Fruit fly (Drosophila melanogaster) whole organism, prepupa: ENCODE data around the gene RpS19a.

ENCODE experiments used
- Blimp-1 ChIP-seq: fragments of 200-800 bp; sonication (Bioruptor generic); optimal IDR thresholded peaks from 3 replicates; lab custom pipeline; 2017; ENCODE audit warnings: missing biosample characterization, missing genetic modification characterization, mild to moderate bottlenecking, moderate library complexity, missing genetic modification reagents
- CG10669 ChIP-seq: fragments of 200-800 bp; sonication (Bioruptor generic); optimal IDR thresholded peaks from 3 replicates; lab custom pipeline; 2018; ENCODE audit warnings: missing biosample characterization, mild to moderate bottlenecking, missing genetic modification characterization, moderate library complexity
- CG11294 ChIP-seq: fragments of 200-800 bp; sonication (Bioruptor generic); IDR thresholded peaks from 2 replicates; pipeline ENCODE4 v1.3.6; 2022; ENCODE audit warnings: missing biosample characterization, missing genetic modification characterization
- CG11902 ChIP-seq: fragments of 200-800 bp; sonication (Bioruptor generic); optimal IDR thresholded peaks from 3 replicates; lab custom pipeline; 2016; ENCODE audit warnings: missing biosample characterization, missing genetic modification characterization
- CG15336 ChIP-seq: fragments of 200-800 bp; sonication (Bioruptor generic); IDR thresholded peaks from 2 replicates; pipeline ENCODE4 v1.3.6; 2022; ENCODE audit warnings: missing biosample characterization, missing genetic modification characterization
- CG31627 ChIP-seq: fragments of 200-800 bp; sonication (Bioruptor generic); optimal IDR thresholded peaks from 3 replicates; lab custom pipeline; 2016; ENCODE audit warnings: missing biosample characterization, missing genetic modification characterization
- CG32006 ChIP-seq: fragments of 200-800 bp; sonication (Bioruptor generic); optimal IDR thresholded peaks from 3 replicates; lab custom pipeline; 2017; ENCODE audit warnings: missing biosample characterization, mild to moderate bottlenecking, missing genetic modification characterization
- CG34406 ChIP-seq: fragments of 200-800 bp; sonication (Bioruptor generic); optimal IDR thresholded peaks from 3 replicates; lab custom pipeline; 2016; ENCODE audit warnings: missing biosample characterization, missing genetic modification characterization
- CG3919 ChIP-seq: fragments of 200-800 bp; sonication (Bioruptor generic); optimal IDR thresholded peaks from 3 replicates; lab custom pipeline; 2016; ENCODE audit warnings: missing biosample characterization, missing genetic modification characterization
- CG4318 ChIP-seq: fragments of 200-800 bp; sonication (Bioruptor generic); optimal IDR thresholded peaks from 3 replicates; lab custom pipeline; 2017; ENCODE audit warnings: missing biosample characterization, mild to moderate bottlenecking, missing genetic modification characterization
- CG6276 ChIP-seq: fragments of 200-800 bp; sonication (Bioruptor generic); optimal IDR thresholded peaks from 2 replicates; lab custom pipeline; 2017; ENCODE audit warnings: missing biosample characterization, mild to moderate bottlenecking, missing genetic modification characterization
- CG8119 ChIP-seq: fragments of 200-800 bp; sonication (Bioruptor generic); IDR thresholded peaks from 3 replicates; pipeline ENCODE4 v1.3.6; 2022; ENCODE audit warnings: missing biosample characterization, missing genetic modification characterization
- CG9139 ChIP-seq: fragments of 200-800 bp; sonication (Bioruptor generic); optimal IDR thresholded peaks from 3 replicates; lab custom pipeline; 2017; ENCODE audit warnings: missing biosample characterization, mild to moderate bottlenecking, missing genetic modification characterization
- Eip78C ChIP-seq: fragments of 200-800 bp; sonication (Bioruptor generic); peaks from one replicate; lab custom pipeline; 2016; ENCODE audit warnings: missing biosample characterization, missing genetic modification characterization
- Gug ChIP-seq: fragments of 200-800 bp; sonication (Bioruptor generic); IDR thresholded peaks from 2 replicates; pipeline ENCODE4 v1.3.6; 2022; ENCODE audit warnings: missing biosample characterization, missing genetic modification characterization
- Hr38 ChIP-seq: sonication (Bioruptor generic); optimal IDR thresholded peaks from 2 replicates; lab custom pipeline; 2016; ENCODE audit warnings: missing biosample characterization, missing genetic modification characterization
- Hr39 ChIP-seq: fragments of 200-800 bp; sonication (Bioruptor generic); optimal IDR thresholded peaks from 2 replicates; lab custom pipeline; 2016; ENCODE audit warnings: missing biosample characterization, missing genetic modification characterization
- Hr4 ChIP-seq: fragments of 200-800 bp; sonication (Bioruptor generic); optimal IDR thresholded peaks from 3 replicates; lab custom pipeline; 2016; ENCODE audit warnings: missing biosample characterization, missing genetic modification characterization
- Lpt ChIP-seq: fragments of 200-800 bp; sonication (Bioruptor generic); optimal IDR thresholded peaks from 3 replicates; lab custom pipeline; 2016; ENCODE audit warnings: missing biosample characterization, missing genetic modification characterization
- Met ChIP-seq: fragments of 200-800 bp; sonication (Bioruptor generic); optimal IDR thresholded peaks from 3 replicates; lab custom pipeline; 2016; ENCODE audit warnings: missing biosample characterization, missing genetic modification characterization
- OdsH ChIP-seq: fragments of 200-800 bp; sonication (Bioruptor generic); optimal IDR thresholded peaks from 3 replicates; lab custom pipeline; 2016; ENCODE audit warnings: missing biosample characterization, missing genetic modification characterization
- Smox ChIP-seq: fragments of 200-800 bp; sonication (Bioruptor generic); optimal IDR thresholded peaks from 3 replicates; lab custom pipeline; 2016; ENCODE audit warnings: missing biosample characterization, missing genetic modification characterization
- Sox102F ChIP-seq: fragments of 200-800 bp; sonication (Bioruptor generic); optimal IDR thresholded peaks from 2 replicates; lab custom pipeline; 2016; ENCODE audit warnings: missing biosample characterization, mild to moderate bottlenecking, missing genetic modification characterization
- Sox14 ChIP-seq: fragments of 200-800 bp; sonication (Bioruptor generic); optimal IDR thresholded peaks from 3 replicates; lab custom pipeline; 2016; ENCODE audit warnings: missing biosample characterization, missing genetic modification characterization
- Sox15 ChIP-seq: fragments of 200-800 bp; sonication (Bioruptor generic); optimal IDR thresholded peaks from 3 replicates; lab custom pipeline; 2016; ENCODE audit warnings: missing biosample characterization, missing genetic modification characterization
- achi ChIP-seq: fragments of 200-800 bp; sonication (Bioruptor generic); optimal IDR thresholded peaks from 3 replicates; lab custom pipeline; 2016; ENCODE audit warnings: missing biosample characterization, missing genetic modification characterization
- cyc ChIP-seq: fragments of 200-800 bp; sonication (Bioruptor generic); optimal IDR thresholded peaks from 3 replicates; lab custom pipeline; 2016; ENCODE audit warnings: missing biosample characterization, missing genetic modification characterization
- dac ChIP-seq: fragments of 200-800 bp; sonication (Bioruptor generic); optimal IDR thresholded peaks from 2 replicates; lab custom pipeline; 2017; ENCODE audit warnings: missing biosample characterization, mild to moderate bottlenecking, missing genetic modification characterization
- dsx ChIP-seq: fragments of 200-800 bp; optimal IDR thresholded peaks from 3 replicates; lab custom pipeline; 2019; ENCODE audit warnings: missing biosample characterization, mild to moderate bottlenecking, missing genetic modification characterization, moderate library complexity; ENCODE audit not compliant: poor library complexity, severe bottlenecking
- eg ChIP-seq: fragments of 200-800 bp; sonication (Bioruptor generic); IDR thresholded peaks from 3 replicates; pipeline ENCODE4 v1.3.6; 2022; ENCODE audit warnings: missing biosample characterization, missing genetic modification characterization
- esn ChIP-seq: fragments of 200-800 bp; sonication (Bioruptor generic); optimal IDR thresholded peaks from 2 replicates; lab custom pipeline; 2016; ENCODE audit warnings: missing biosample characterization, mild to moderate bottlenecking, missing genetic modification characterization, moderate library complexity
- fd59A ChIP-seq: fragments of 200-800 bp; sonication (Bioruptor generic); optimal IDR thresholded peaks from 2 replicates; lab custom pipeline; 2017; ENCODE audit warnings: missing biosample characterization, mild to moderate bottlenecking, missing genetic modification characterization, missing genetic modification reagents
- fkh ChIP-seq: fragments of 200-800 bp; sonication (Bioruptor generic); optimal IDR thresholded peaks from 3 replicates; lab custom pipeline; 2017; ENCODE audit warnings: missing biosample characterization, mild to moderate bottlenecking, missing genetic modification characterization, moderate library complexity
- lz ChIP-seq: fragments of 200-800 bp; sonication (Bioruptor generic); optimal IDR thresholded peaks from 3 replicates; lab custom pipeline; 2016; ENCODE audit warnings: missing biosample characterization, missing genetic modification characterization
- pdm3 ChIP-seq: fragments of 200-800 bp; sonication (Bioruptor generic); optimal IDR thresholded peaks from 3 replicates; lab custom pipeline; 2016; ENCODE audit warnings: missing biosample characterization, missing genetic modification characterization
- salr ChIP-seq, 2 experiments: fragments of 200-800 bp; sonication (Bioruptor generic); optimal IDR thresholded peaks; 3 replicates each; lab custom pipeline; 2016 to 2018; ENCODE audit warnings: missing biosample characterization in 2 of 2, missing genetic modification characterization in 2 of 2, mild to moderate bottlenecking in 1 of 2
- spab ChIP-seq: fragments of 200-800 bp; sonication (Bioruptor generic); optimal IDR thresholded peaks from 2 replicates; lab custom pipeline; 2017; ENCODE audit warnings: missing biosample characterization, mild to moderate bottlenecking, missing genetic modification characterization, missing genetic modification reagents
- topi ChIP-seq: fragments of 200-800 bp; sonication (Bioruptor generic); optimal IDR thresholded peaks from 3 replicates; lab custom pipeline; 2016; ENCODE audit warnings: missing biosample characterization, missing genetic modification characterization
- vri ChIP-seq: fragments of 200-800 bp; sonication (Bioruptor generic); optimal IDR thresholded peaks from 3 replicates; lab custom pipeline; 2016; ENCODE audit warnings: missing biosample characterization, mild to moderate bottlenecking, missing genetic modification characterization

The RpS19a gene

DNA sequence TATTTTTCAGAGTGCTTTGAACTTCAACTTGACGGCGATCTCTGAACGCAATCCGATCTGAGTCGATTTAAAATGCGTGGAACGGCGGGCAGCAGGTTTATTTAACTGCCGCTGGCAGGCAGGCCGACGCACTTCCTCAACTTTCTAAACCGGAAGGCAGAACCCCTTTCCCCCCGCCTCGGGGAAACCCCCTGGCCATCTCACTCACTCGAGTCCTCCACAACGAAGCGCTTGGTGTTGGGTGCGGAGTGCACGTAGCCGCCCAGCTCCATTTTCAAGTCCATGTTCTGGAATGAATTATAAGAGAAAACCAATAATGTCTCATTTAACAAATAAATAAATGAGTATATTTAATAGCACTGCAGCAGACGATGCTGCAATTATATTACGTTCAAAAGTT lies 32.2 kb downstream of the RpS19a start:
- TF ChIP-seq fd59A (no peak), Met (GFP tag; lab: Kevin White, UChicago) (peak; percentile 4), Eip78C (GFP tag; lab: Kevin White, UChicago) (peak; percentile 51), vri (GFP tag; lab: Kevin White, UChicago) (no peak)

DNA sequence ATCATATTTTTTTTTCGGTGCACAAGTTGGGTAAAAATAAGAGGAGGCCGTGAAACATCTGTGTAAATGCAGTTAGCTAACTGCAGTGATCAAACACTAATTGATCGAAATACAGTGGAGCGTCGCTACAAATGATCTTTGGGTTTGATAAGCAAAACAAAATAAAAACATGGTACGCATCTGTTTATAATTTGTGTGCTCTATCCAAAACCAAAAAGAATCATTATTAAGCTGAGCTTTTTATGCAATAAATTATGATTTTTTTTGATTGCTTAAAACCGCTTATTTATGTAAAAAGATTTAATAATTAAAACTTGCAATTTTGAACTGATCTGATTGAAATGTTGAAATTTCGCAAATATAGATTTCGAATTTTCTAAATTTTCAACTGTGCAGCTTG lies 32.6 kb downstream of the RpS19a start:
- TF ChIP-seq topi (GFP tag; lab: Kevin White, UChicago): no peak
- no peak for TF ChIP-seq CG9139 (GFP tag; lab: Kevin White, UChicago)
- TF ChIP-seq cyc: peak; percentile 33
- peak; percentile 29 for TF ChIP-seq Hr39 (GFP tag; lab: Kevin White, UChicago)
- TF ChIP-seq CG6276 (GFP tag; lab: Kevin White, UChicago): peak; percentile 32
- peak; percentile 27 for TF ChIP-seq achi
- TF ChIP-seq Blimp-1 (GFP tag; lab: Kevin White, UChicago): no peak
- TF ChIP-seq Eip78C (GFP tag; lab: Kevin White, UChicago): peak; percentile 45
- peak; percentile 29 for TF ChIP-seq CG31627 (GFP tag; lab: Kevin White, UChicago)
- no peak for TF ChIP-seq eg (GFP tag; lab: Robert Waterston, UW)
- TF ChIP-seq Lpt (GFP tag; lab: Kevin White, UChicago): no peak
- peak; percentile 64 for TF ChIP-seq CG32006 (GFP tag; lab: Kevin White, UChicago)
- peak; percentile 35 for TF ChIP-seq Hr4
- TF ChIP-seq CG11294: no peak
- no peak for TF ChIP-seq fkh (GFP tag; lab: Kevin White, UChicago)
- TF ChIP-seq CG34406 (GFP tag; lab: Kevin White, UChicago): no peak
- no peak for TF ChIP-seq Gug (GFP tag; lab: Robert Waterston, UW)
- TF ChIP-seq Sox15: no peak
- TF ChIP-seq Smox: peak; percentile 34
- peak; percentile 14 for TF ChIP-seq OdsH (GFP tag; lab: Kevin White, UChicago)
- TF ChIP-seq spab (GFP tag; lab: Kevin White, UChicago): no peak
- no peak for TF ChIP-seq CG11902 (GFP tag; lab: Kevin White, UChicago)
- peak; percentile 37 for TF ChIP-seq pdm3 (GFP tag; lab: Kevin White, UChicago)
- TF ChIP-seq Hr38 (GFP tag; lab: Kevin White, UChicago): no peak
- TF ChIP-seq lz: peak; percentile 13
- TF ChIP-seq dac (GFP tag; lab: Kevin White, UChicago): no peak
- peak; percentile 47 for TF ChIP-seq esn (GFP tag; lab: Kevin White, UChicago)
- TF ChIP-seq salr (GFP tag; optimal IDR thresholded peaks at IDR 0.05; lab: Kevin White, UChicago): peak in 1 of 2 experiments; percentile 9
- no peak for TF ChIP-seq Sox14
- TF ChIP-seq CG15336 (GFP tag; lab: Robert Waterston, UW): no peak
- TF ChIP-seq dsx: no peak
- TF ChIP-seq CG4318 (GFP tag; lab: Kevin White, UChicago): no peak
- TF ChIP-seq CG10669: no peak
- no peak for TF ChIP-seq vri (GFP tag; lab: Kevin White, UChicago)
- no peak for TF ChIP-seq fd59A
- TF ChIP-seq CG8119 (GFP tag; lab: Robert Waterston, UW): peak; percentile 31; the same call in 1 of the 3 replicates
- no peak for TF ChIP-seq CG3919 (GFP tag; lab: Kevin White, UChicago)
- peak; percentile 6 for TF ChIP-seq Sox102F (GFP tag; lab: Kevin White, UChicago)
